Worm (Caenorhabditis elegans): ENCODE data around the gene C34F11.2.

DNA sequence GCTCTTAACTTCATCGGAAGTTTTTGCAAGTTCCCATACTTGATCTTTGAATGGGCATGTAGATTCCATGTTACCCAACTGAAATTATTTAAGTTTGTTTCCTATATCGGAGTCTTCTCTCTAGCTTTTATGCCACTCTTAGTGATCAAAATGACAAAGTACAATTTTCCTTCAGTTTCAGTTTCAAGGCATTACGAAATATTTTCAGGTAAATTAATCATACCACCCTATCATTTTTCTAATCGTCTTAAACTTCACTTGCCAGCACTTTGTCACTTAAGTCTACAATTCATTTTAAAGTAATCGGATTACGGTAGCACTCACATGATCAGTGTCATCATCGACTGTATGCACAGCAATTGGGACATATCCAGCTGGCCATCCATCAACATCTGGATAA is 22.7 kb downstream of the C34F11.2 start:
- TF ChIP-seq dao-5 (tag; optimal IDR thresholded peaks at IDR 0.05) (no peak), W03F9.2 (tag; optimal IDR thresholded peaks at IDR 0.05) (no peak), him-1 (tag; optimal IDR thresholded peaks at IDR 0.05) (no peak)

Measured in whole organism, L4/young adult.